Fruit fly (Drosophila melanogaster): ENCODE data around the gene Spn28Da.

Spn28Da gene

DNA sequence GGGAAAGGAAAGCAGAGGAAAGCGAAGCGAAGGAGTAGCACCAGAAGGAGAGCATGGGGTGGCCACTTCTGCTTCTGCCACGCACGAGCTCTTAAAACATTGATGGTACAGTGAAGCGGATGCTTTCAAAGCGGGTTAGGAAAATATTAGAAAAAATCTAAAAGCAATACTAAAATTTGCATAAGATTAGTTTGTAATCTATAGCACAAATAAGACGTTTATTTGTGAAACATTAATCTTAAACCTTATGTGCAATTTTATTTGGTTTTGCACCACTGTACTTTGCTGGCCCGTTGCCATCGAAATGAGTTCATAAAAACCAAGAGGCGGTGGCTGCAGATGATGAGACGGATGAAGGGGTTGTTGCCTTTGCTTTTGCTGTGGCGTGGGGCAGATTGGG lies 36.5 kb upstream of the Spn28Da start (continued):
- TF ChIP-seq cato (GFP tag; optimal IDR thresholded peaks at IDR 0.05; ENCODE audit: borderline replicate concordance) (peak; percentile 0), tio (GFP tag; optimal IDR thresholded peaks at IDR 0.05) (peak; percentile 72), NC2β (GFP tag; optimal IDR thresholded peaks at IDR 0.05) (peak; percentile 76), p53 (GFP tag; optimal IDR thresholded peaks at IDR 0.05) (peak; percentile 22), sd (tag; optimal IDR thresholded peaks at IDR 0.05) (peak; percentile 61), CG3995 (GFP tag; optimal IDR thresholded peaks at IDR 0.05) (peak; percentile 0), Drgx (GFP tag; IDR thresholded peaks at IDR 0.05) (peak; percentile 98), CG11696 (GFP tag; IDR thresholded peaks at IDR 0.05) (peak; percentile 84), peb (GFP tag; IDR thresholded peaks at IDR 0.05) (peak; percentile 86), CG11093 (GFP tag; IDR thresholded peaks at IDR 0.05) (peak; percentile 87), tna (GFP tag; IDR thresholded peaks at IDR 0.05; ENCODE audit: partially characterized antibody) (no peak), row (GFP tag; IDR thresholded peaks at IDR 0.05) (peak; percentile 92), gt (GFP tag; IDR thresholded peaks at IDR 0.05) (peak; percentile 71; the same call in 1 of the 2 replicates), CG1529 (GFP tag; optimal IDR thresholded peaks at IDR 0.05) (peak; percentile 85), disco-r (GFP tag; optimal IDR thresholded peaks at IDR 0.05) (peak; percentile 71), bab2 (GFP tag; optimal IDR thresholded peaks at IDR 0.05) (peak; percentile 79), CG11398 (GFP tag; optimal IDR thresholded peaks at IDR 0.05) (peak; percentile 67), pan (optimal IDR thresholded peaks at IDR 0.05) (no peak), pan (GFP tag; optimal IDR thresholded peaks at IDR 0.05 in 1 of 2, IDR thresholded peaks at IDR 0.05 in 1 of 2) (peak in 1 of 2 experiments; percentile 93), vnd (GFP tag; IDR thresholded peaks at IDR 0.05; ENCODE audit: partially characterized antibody) (peak; percentile 46; the same call in 1 of the 3 replicates), CG10462 (GFP tag; optimal IDR thresholded peaks at IDR 0.05) (peak; percentile 49), CG18011 (GFP tag; optimal IDR thresholded peaks at IDR 0.05) (peak; percentile 57), Dad (GFP tag; optimal IDR thresholded peaks at IDR 0.05) (peak; percentile 79), slbo (GFP tag; IDR thresholded peaks at IDR 0.05) (peak; percentile 88), stc (GFP tag; IDR thresholded peaks at IDR 0.05) (peak; percentile 93), sug (tag; optimal IDR thresholded peaks at IDR 0.05) (peak; percentile 50), CG16815 (GFP tag; optimal IDR thresholded peaks at IDR 0.05) (peak; percentile 53), kah (GFP tag; optimal IDR thresholded peaks at IDR 0.05) (peak; percentile 75), da (GFP tag; optimal IDR thresholded peaks at IDR 0.05) (peak; percentile 31), CG12071 (GFP tag; optimal IDR thresholded peaks at IDR 0.05) (peak; percentile 87), CG14014 (GFP tag; IDR thresholded peaks at IDR 0.05) (peak; percentile 90), az2 (GFP tag; optimal IDR thresholded peaks at IDR 0.05) (peak; percentile 88), hb (GFP tag; IDR thresholded peaks at IDR 0.05; ENCODE audit: partially characterized antibody) (no peak), fu2 (GFP tag; optimal IDR thresholded peaks at IDR 0.05) (peak; percentile 72), hkb (optimal IDR thresholded peaks at IDR 0.05) (no peak), hkb (GFP tag; IDR thresholded peaks at IDR 0.05) (peak; percentile 96), HmgZ (tag; optimal IDR thresholded peaks at IDR 0.05) (peak; percentile 85), pb (GFP tag; optimal IDR thresholded peaks at IDR 0.05) (peak; percentile 81), vvl (GFP tag; IDR thresholded peaks at IDR 0.05) (peak; percentile 96), CG2202 (tag; optimal IDR thresholded peaks at IDR 0.05) (peak; percentile 51), Blimp-1 (GFP tag; optimal IDR thresholded peaks at IDR 0.05) (peak; percentile 92), CG13624 (GFP tag; optimal IDR thresholded peaks at IDR 0.05) (peak; percentile 89), ro (GFP tag; IDR thresholded peaks at IDR 0.05) (peak; percentile 78), Pdp1 (GFP tag; optimal IDR thresholded peaks at IDR 0.05) (peak; percentile 79 to 89), wdn (GFP tag; IDR thresholded peaks at IDR 0.05) (peak; percentile 85), Med (GFP tag) (peak; percentile 98), ab (GFP tag; optimal IDR thresholded peaks at IDR 0.05) (peak; percentile 61), CG17802 (tag; optimal IDR thresholded peaks at IDR 0.05) (peak; percentile 68), insv (GFP tag; optimal IDR thresholded peaks at IDR 0.05) (no peak), Ptx1 (GFP tag; IDR thresholded peaks at IDR 0.05) (peak; percentile 92), bcd (GFP tag; optimal IDR thresholded peaks at IDR 0.05) (peak; percentile 88), toy (GFP tag; IDR thresholded peaks at IDR 0.05) (peak; percentile 61; the same call in 1 of the 2 replicates)

All from whole organism, embryonic.